Worm (Caenorhabditis elegans): ENCODE measurements around the gene srg-4.

srg-4 gene

DNA sequence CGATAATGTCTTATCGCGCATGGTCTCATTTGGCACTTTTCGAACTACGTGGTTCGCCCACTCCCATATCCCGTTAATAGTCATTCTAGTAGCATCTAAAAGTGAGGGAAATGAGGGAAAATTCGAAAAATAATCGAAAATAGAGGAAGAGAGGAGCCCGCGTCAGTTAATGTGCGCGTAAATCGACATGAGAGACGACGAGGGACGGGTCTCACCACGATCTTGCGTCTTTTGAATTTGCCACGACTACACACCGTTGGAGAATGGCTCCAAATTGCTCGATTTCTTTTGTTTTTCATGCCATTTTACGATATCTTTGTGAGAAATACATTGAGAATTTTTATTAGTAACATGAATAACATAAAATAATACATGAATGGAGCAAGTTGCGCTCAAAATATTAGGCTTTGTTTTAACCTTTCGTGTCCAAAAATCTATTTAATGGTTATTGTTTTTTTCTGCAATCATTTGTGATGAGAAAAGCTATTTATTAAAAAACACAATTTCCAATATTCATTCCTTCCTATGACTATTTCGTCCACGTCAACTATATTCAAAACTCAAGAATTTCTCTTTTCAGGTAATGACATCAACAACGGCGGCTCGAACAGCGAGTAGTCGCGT lies 13.7 kb downstream of the srg-4 start, which contains the start of the genes gen-1 and stt-3:
TSS of gene gen-1 (minus strand) at position 95 of the 624 bp plus-strand sequence.
TSS of gene stt-3 (plus strand) at position 574 of the 624 bp plus-strand sequence.
- TF ChIP-seq nhr-76 (tag; optimal IDR thresholded peaks at IDR 0.05) (no peak), ham-2 (GFP tag; optimal IDR thresholded peaks at IDR 0.05) (no peak), cnd-1 (tag; optimal IDR thresholded peaks at IDR 0.05) (no peak), drap-1 (GFP tag; optimal IDR thresholded peaks at IDR 0.05) (no peak), mep-1 (tag; optimal IDR thresholded peaks at IDR 0.05) (peak; percentile 54), pha-4 (tag; optimal IDR thresholded peaks at IDR 0.05) (no peak), snpc-4 (tag; optimal IDR thresholded peaks at IDR 0.05) (no peak)

DNA sequence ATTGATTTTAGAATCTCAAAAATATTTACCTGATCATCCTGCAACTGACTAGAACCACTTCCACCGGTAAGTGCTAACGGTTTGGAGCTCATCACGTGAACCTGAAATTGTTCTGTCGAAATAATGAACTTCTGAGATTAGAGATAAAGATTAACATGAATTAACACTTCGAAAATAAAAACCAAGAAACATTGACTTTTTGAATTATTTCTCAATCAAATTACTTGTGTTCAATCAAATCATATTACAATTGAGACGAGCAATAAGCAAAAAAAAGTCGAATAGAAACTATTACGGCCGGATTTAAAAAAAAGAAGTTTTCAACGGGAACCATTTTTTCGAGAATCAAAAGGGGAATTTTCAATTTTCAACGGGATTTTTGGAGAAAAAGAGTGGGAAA lies 16.2 kb downstream of the srg-4 start, which contains the start of gene bcas-2:
TSS of gene bcas-2 (minus strand) at position 101 of the 400 bp plus-strand sequence.
- no peak for TF ChIP-seq nhr-12 (tag; optimal IDR thresholded peaks at IDR 0.05)
- TF ChIP-seq unc-120 (tag; optimal IDR thresholded peaks at IDR 0.05; ENCODE audit: poor library complexity, severe bottlenecking): no peak
- TF ChIP-seq ztf-11 (tag; optimal IDR thresholded peaks at IDR 0.05): no peak
- TF ChIP-seq pha-4 (tag; optimal IDR thresholded peaks at IDR 0.05): no peak

DNA sequence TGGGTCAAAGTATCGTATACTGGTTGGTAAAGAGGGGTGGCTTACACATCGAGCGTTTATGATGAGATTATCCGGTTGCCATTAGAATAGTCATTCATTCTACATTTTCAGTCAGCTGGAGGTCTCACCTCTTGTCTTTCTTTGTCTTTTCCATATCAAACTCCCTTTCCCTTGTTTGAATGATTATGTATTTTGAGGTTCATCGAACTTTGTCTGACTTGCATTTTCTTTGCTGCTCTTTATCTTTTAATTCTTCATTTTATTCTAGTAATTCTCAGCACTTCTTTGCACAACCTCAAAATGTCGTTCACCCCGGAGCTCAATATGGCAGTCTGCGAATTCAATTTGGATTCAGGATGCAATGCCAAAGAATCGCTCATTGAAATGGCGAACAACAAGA lies 21.4 kb downstream of the srg-4 start, which contains the start of gene T12A2.3:
TSS of gene T12A2.3 (plus strand) at position 301 of the 400 bp plus-strand sequence.
- TF ChIP-seq nhr-12 (tag; optimal IDR thresholded peaks at IDR 0.05): no peak
- TF ChIP-seq ceh-39 (tag; optimal IDR thresholded peaks at IDR 0.05): no peak
- TF ChIP-seq nhr-28 (tag; optimal IDR thresholded peaks at IDR 0.05): no peak
- no peak for TF ChIP-seq pha-4 (tag; optimal IDR thresholded peaks at IDR 0.05)
- no peak for TF ChIP-seq ztf-11 (tag; optimal IDR thresholded peaks at IDR 0.05)
- no peak for TF ChIP-seq mab-5 (tag; optimal IDR thresholded peaks at IDR 0.05)
- no peak for TF ChIP-seq ceh-83 (GFP tag; optimal IDR thresholded peaks at IDR 0.05)
- no peak for TF ChIP-seq nhr-237 (tag; optimal IDR thresholded peaks at IDR 0.05)
- no peak for TF ChIP-seq nhr-76 (tag; optimal IDR thresholded peaks at IDR 0.05)
- TF ChIP-seq elt-1 (tag; optimal IDR thresholded peaks at IDR 0.05; ENCODE audit: borderline replicate concordance, insufficient read depth): no peak
- TF ChIP-seq zip-8 (tag; optimal IDR thresholded peaks at IDR 0.05): no peak
- TF ChIP-seq hlh-1 (tag; optimal IDR thresholded peaks at IDR 0.05): no peak
- TF ChIP-seq unc-120 (tag; optimal IDR thresholded peaks at IDR 0.05; ENCODE audit: poor library complexity, severe bottlenecking): no peak
- no peak for TF ChIP-seq snpc-4 (tag; optimal IDR thresholded peaks at IDR 0.05)
- TF ChIP-seq mep-1 (tag; optimal IDR thresholded peaks at IDR 0.05): no peak
- no peak for TF ChIP-seq sptf-1 (tag; optimal IDR thresholded peaks at IDR 0.05)
- TF ChIP-seq flh-1 (GFP tag; optimal IDR thresholded peaks at IDR 0.05): no peak
- no peak for TF ChIP-seq mls-2 (tag; optimal IDR thresholded peaks at IDR 0.05)
- no peak for TF ChIP-seq drap-1 (GFP tag; optimal IDR thresholded peaks at IDR 0.05)
- TF ChIP-seq lin-32 (GFP tag; optimal IDR thresholded peaks at IDR 0.05): no peak

DNA sequence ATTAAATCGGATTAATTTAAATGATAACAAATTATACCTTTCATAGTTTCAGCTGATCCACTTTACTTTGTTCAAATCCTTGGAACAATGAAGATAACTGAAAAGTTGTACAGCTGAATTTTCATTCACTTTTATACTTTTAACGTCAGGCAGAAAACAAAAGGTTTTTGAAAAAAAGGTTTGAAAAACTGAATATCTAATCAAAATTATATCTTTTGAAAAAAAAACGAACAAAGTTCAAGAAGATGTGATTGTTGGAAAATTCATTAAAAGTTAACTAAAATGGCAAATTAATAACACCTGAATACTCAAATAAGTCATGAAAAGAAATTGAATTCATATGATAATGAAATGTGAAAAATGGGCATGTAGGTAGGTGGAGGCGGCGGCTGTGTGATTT lies 25.2 kb downstream of the srg-4 start, which contains the start of gene T12A2.21:
TSS of gene T12A2.21 (minus strand) at position 101 of the 400 bp plus-strand sequence.
- TF ChIP-seq pha-4 (tag; optimal IDR thresholded peaks at IDR 0.05): no peak
- no peak for TF ChIP-seq lin-13 (tag; optimal IDR thresholded peaks at IDR 0.05)
- no peak for TF ChIP-seq cnd-1 (tag; optimal IDR thresholded peaks at IDR 0.05)
- no peak for TF ChIP-seq nhr-237 (tag; optimal IDR thresholded peaks at IDR 0.05)
- TF ChIP-seq nhr-76 (tag; optimal IDR thresholded peaks at IDR 0.05): no peak
- no peak for TF ChIP-seq snpc-4 (tag; optimal IDR thresholded peaks at IDR 0.05)
- no peak for TF ChIP-seq ceh-83 (GFP tag; optimal IDR thresholded peaks at IDR 0.05)
- no peak for TF ChIP-seq unc-62 (GFP tag; optimal IDR thresholded peaks at IDR 0.05)

DNA sequence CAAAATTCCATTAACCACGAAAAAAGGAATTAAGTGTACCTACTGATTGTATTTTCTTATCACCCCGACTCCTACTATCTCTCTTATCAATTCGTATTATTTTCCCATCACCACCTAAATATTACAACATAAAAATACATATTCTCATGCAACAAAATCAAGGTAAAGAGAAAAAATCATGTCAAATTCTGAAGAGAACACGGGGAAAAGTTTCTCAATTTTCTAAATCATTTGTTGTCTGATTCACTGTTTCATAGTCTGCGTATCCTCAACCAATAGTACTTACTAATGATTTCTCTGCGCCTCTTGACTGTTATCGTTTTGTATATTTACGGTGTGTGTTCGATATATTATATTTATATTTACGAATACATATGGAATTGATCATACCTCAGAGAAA lies 30.0 kb downstream of the srg-4 start:
- TF ChIP-seq lin-13 (tag; optimal IDR thresholded peaks at IDR 0.05) (no peak), nhr-76 (tag; optimal IDR thresholded peaks at IDR 0.05) (no peak), nhr-2 (tag; optimal IDR thresholded peaks at IDR 0.05) (no peak), nhr-12 (tag; optimal IDR thresholded peaks at IDR 0.05) (no peak), elt-1 (tag; optimal IDR thresholded peaks at IDR 0.05; ENCODE audit: borderline replicate concordance, insufficient read depth) (no peak), lsy-2 (tag; optimal IDR thresholded peaks at IDR 0.05) (no peak), elt-3 (tag; optimal IDR thresholded peaks at IDR 0.05) (peak; percentile 60)

DNA sequence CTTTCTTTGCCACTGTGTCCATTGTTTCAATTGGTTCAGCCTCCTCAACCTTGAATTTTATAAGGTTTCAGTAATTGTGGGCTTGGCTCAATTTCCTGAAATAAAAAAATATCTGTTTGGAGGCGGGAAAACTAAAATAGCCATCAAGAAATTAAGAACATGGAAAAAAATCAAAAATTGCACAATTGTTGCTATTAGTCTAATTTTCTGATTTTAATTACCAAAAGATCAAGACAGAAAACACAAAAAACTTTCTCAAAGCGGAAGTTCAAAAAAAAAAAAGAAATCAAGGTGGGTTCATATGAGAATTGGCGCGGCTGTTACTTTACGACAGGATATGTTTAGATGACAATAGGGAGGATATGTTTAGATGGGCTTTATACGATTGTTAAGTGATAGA lies 31.0 kb downstream of the srg-4 start, which contains the start of gene esyt-2:
TSS of gene esyt-2 (minus strand) at position 101 of the 400 bp plus-strand sequence.
- TF ChIP-seq tbx-8 (GFP tag; optimal IDR thresholded peaks at IDR 0.05) (no peak), sem-2 (GFP tag; optimal IDR thresholded peaks at IDR 0.05) (no peak), lsy-2 (tag; optimal IDR thresholded peaks at IDR 0.05) (no peak), pha-4 (tag; optimal IDR thresholded peaks at IDR 0.05) (no peak), snpc-4 (tag; optimal IDR thresholded peaks at IDR 0.05) (no peak), drap-1 (GFP tag; optimal IDR thresholded peaks at IDR 0.05) (no peak), bed-3 (GFP tag; optimal IDR thresholded peaks at IDR 0.05) (no peak), ceh-83 (GFP tag; optimal IDR thresholded peaks at IDR 0.05) (no peak), ceh-39 (tag; optimal IDR thresholded peaks at IDR 0.05) (no peak), ces-1 (GFP tag; optimal IDR thresholded peaks at IDR 0.05) (no peak), mep-1 (tag; optimal IDR thresholded peaks at IDR 0.05) (no peak), nhr-237 (tag; optimal IDR thresholded peaks at IDR 0.05) (no peak), nhr-2 (tag; optimal IDR thresholded peaks at IDR 0.05) (no peak), elt-1 (tag; optimal IDR thresholded peaks at IDR 0.05; ENCODE audit: borderline replicate concordance, insufficient read depth) (no peak), mls-2 (tag; optimal IDR thresholded peaks at IDR 0.05) (no peak), zip-8 (tag; optimal IDR thresholded peaks at IDR 0.05) (no peak), sptf-1 (tag; optimal IDR thresholded peaks at IDR 0.05) (no peak)
